Worm (Caenorhabditis elegans): ENCODE measurements around the gene del-9.
A peak's percentile ranks its signal among the peaks of the same experiment; 100 is the strongest.

- no peak for TF ChIP-seq ztf-11 (tag; optimal IDR thresholded peaks at IDR 0.05)
- TF ChIP-seq unc-62 (GFP tag; optimal IDR thresholded peaks at IDR 0.05), result peak; percentile 1
- TF ChIP-seq mab-5 (tag; optimal IDR thresholded peaks at IDR 0.05), result no peak
- no peak for TF ChIP-seq bed-3 (GFP tag; optimal IDR thresholded peaks at IDR 0.05)
- TF ChIP-seq nhr-76 (tag; optimal IDR thresholded peaks at IDR 0.05), result no peak
- TF ChIP-seq lsy-2 (tag; optimal IDR thresholded peaks at IDR 0.05), result no peak
- TF ChIP-seq ceh-39 (tag; optimal IDR thresholded peaks at IDR 0.05), result no peak
- no peak for TF ChIP-seq elt-1 (tag; optimal IDR thresholded peaks at IDR 0.05; ENCODE audit: borderline replicate concordance, insufficient read depth)
- TF ChIP-seq lin-32 (GFP tag; optimal IDR thresholded peaks at IDR 0.05), result no peak
- no peak for TF ChIP-seq ces-1 (GFP tag; optimal IDR thresholded peaks at IDR 0.05)
Observed at ce11 chrX:3599860-3600259, 17.3 kb downstream of the del-9 start.

Measured in whole organism, mixed stage, embryonic.